Worm (Caenorhabditis elegans): Measurements from ENCODE around the gene C15H9.3.

- TF ChIP-seq lin-13 (tag; optimal IDR thresholded peaks at IDR 0.05) (no peak), sptf-1 (tag; optimal IDR thresholded peaks at IDR 0.05) (no peak), lsy-2 (tag; optimal IDR thresholded peaks at IDR 0.05) (no peak), unc-62 (GFP tag; optimal IDR thresholded peaks at IDR 0.05) (no peak), nhr-237 (tag; optimal IDR thresholded peaks at IDR 0.05) (no peak), mep-1 (tag; optimal IDR thresholded peaks at IDR 0.05) (no peak), M03D4.4 (tag; optimal IDR thresholded peaks at IDR 0.05) (no peak), pha-4 (tag; optimal IDR thresholded peaks at IDR 0.05) (no peak), ceh-43 (GFP tag; optimal IDR thresholded peaks at IDR 0.05) (no peak)
These were observed 23.1 kb upstream of the C15H9.3 start for ce11 chrX:6092533-6092932.

Data from whole organism, mixed stage, embryonic.